Worm (Caenorhabditis elegans): ENCODE results near the gene C28A5.2.

Gene C28A5.2

ce11 chrIII:4394496-4394895, 44.8 kb downstream of the C28A5.2 start, which contains the start of gene R07E5.4 (continued):
- TF ChIP-seq F52B5.7 (tag; optimal IDR thresholded peaks at IDR 0.05): no peak

ce11 chrIII:4391938-4392337, 47.4 kb downstream of the C28A5.2 start:
- TF ChIP-seq athp-1 (tag; optimal IDR thresholded peaks at IDR 0.05) (no peak), attf-6 (GFP tag; IDR thresholded peaks at IDR 0.05) (no peak), F49E8.2 (tag; optimal IDR thresholded peaks at IDR 0.05; ENCODE audit: insufficient read depth) (no peak), mcd-1 (GFP tag; IDR thresholded peaks at IDR 0.05) (no peak), lsl-1 (GFP tag; optimal IDR thresholded peaks at IDR 0.05) (no peak), tlf-1 (GFP tag; optimal IDR thresholded peaks at IDR 0.05) (no peak), ama-1 (optimal IDR thresholded peaks at IDR 0.05) (no peak), ama-1 (GFP tag; optimal IDR thresholded peaks at IDR 0.05) (no peak)

- TF ChIP-seq B0261.1 (tag; optimal IDR thresholded peaks at IDR 0.05): no peak
- TF ChIP-seq efl-1 (GFP tag; optimal IDR thresholded peaks at IDR 0.05): no peak
- TF ChIP-seq athp-1 (tag; optimal IDR thresholded peaks at IDR 0.05): no peak
- TF ChIP-seq let-526 (GFP tag; IDR thresholded peaks at IDR 0.05): no peak
- no peak for TF ChIP-seq xnd-1 (tag; optimal IDR thresholded peaks at IDR 0.05)
- TF ChIP-seq ceh-27 (GFP tag; optimal IDR thresholded peaks at IDR 0.05): no peak
- TF ChIP-seq Y56A3A.18 (GFP tag; IDR thresholded peaks at IDR 0.05): no peak
- no peak for TF ChIP-seq lag-1 (GFP tag; IDR thresholded peaks at IDR 0.05)
- TF ChIP-seq ekl-4 (GFP tag; IDR thresholded peaks at IDR 0.05): no peak
- TF ChIP-seq B0336.3 (GFP tag; IDR thresholded peaks at IDR 0.05): no peak
These were observed 48.0 kb downstream of the C28A5.2 start for ce11 chrIII:4391319-4391718.

DNA sequence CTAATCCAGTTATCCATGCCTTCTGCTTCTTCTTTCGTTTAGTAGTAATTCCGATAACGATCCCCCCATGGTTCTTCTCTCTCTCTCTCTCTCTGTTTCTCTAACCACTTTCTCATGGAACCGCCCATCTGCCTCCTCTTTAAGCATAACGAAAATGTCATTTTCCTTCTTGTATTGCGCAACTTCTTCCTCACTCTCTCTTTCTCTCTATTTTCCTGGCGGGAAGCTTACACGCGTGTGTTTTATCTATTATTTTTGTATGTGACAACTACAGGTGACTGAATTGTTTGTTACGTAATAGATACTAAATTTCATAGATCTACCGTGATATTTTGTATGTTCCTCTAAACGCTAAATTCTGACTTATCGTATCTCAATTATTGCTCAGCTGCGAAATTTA, 48.9 kb downstream of the C28A5.2 start:
- no peak for TF ChIP-seq F52B5.7 (tag; optimal IDR thresholded peaks at IDR 0.05)
- TF ChIP-seq Y53F4B.3 (GFP tag; IDR thresholded peaks at IDR 0.05): no peak
- TF ChIP-seq hlh-26 (GFP tag; conservative IDR thresholded peaks at IDR 0.05): no peak
- no peak for TF ChIP-seq madf-3 (GFP tag; IDR thresholded peaks at IDR 0.05)
- no peak for TF ChIP-seq xnd-1 (tag; optimal IDR thresholded peaks at IDR 0.05)
- no peak for TF ChIP-seq fkh-3 (tag; optimal IDR thresholded peaks at IDR 0.05)
